Worm (Caenorhabditis elegans): ENCODE data around the gene T06C12.12.

The T06C12.12 gene

DNA sequence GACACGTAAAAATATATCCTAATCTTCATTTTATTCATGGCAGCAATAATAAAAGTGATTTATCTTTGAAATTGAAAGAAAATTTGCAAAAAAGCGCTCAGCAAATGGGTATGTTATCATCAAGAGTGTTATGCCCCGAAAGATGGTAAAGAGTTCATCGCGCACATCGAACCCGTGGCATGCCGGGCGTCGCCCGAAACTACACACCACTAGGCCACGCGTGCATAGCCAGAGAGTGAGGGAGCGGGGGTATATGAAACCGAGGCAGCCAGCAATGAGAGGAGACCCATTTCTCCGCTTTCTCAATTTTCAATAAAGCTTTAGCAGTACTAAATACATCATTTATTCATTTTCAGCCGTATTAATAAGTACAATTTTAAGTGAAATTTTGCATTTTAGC is 18.1 kb upstream of the T06C12.12 start (continued):
- TF ChIP-seq nhr-28 (tag; optimal IDR thresholded peaks at IDR 0.05) (no peak), nhr-12 (tag; optimal IDR thresholded peaks at IDR 0.05) (peak; percentile 12), blmp-1 (tag; optimal IDR thresholded peaks at IDR 0.05) (no peak), C04F5.9 (tag; optimal IDR thresholded peaks at IDR 0.05) (no peak), nhr-71 (tag; optimal IDR thresholded peaks at IDR 0.05) (peak; percentile 76), nhr-11 (tag; optimal IDR thresholded peaks at IDR 0.05) (no peak), zag-1 (tag; optimal IDR thresholded peaks at IDR 0.05) (no peak), tbx-2 (tag; optimal IDR thresholded peaks at IDR 0.05) (peak; percentile 56), fkh-8 (tag; optimal IDR thresholded peaks at IDR 0.05) (peak; percentile 86), nhr-47 (tag; optimal IDR thresholded peaks at IDR 0.05) (peak; percentile 81), aha-1 (tag; optimal IDR thresholded peaks at IDR 0.05) (no peak), hpl-2 (GFP tag; optimal IDR thresholded peaks at IDR 0.05) (peak; percentile 13), efl-3 (GFP tag; optimal IDR thresholded peaks at IDR 0.05) (no peak), dpl-1 (GFP tag; optimal IDR thresholded peaks at IDR 0.05) (peak; percentile 38 to 64 (median 51)), lin-39 (tag; optimal IDR thresholded peaks at IDR 0.05) (no peak), nhr-84 (tag; optimal IDR thresholded peaks at IDR 0.05) (no peak), hlh-17 (GFP tag; optimal IDR thresholded peaks at IDR 0.05; ENCODE audit: borderline replicate concordance) (no peak), nhr-20 (tag; optimal IDR thresholded peaks at IDR 0.05) (peak; percentile 75), isw-1 (GFP tag; IDR thresholded peaks at IDR 0.05) (peak; percentile 38), mef-2 (tag; optimal IDR thresholded peaks at IDR 0.05) (no peak), vab-15 (tag; optimal IDR thresholded peaks at IDR 0.05) (no peak), mdl-1 (tag; optimal IDR thresholded peaks at IDR 0.05) (peak in 1 of 2 experiments; percentile 76), C34B4.2 (tag; optimal IDR thresholded peaks at IDR 0.05) (no peak), unc-62 (GFP tag; optimal IDR thresholded peaks at IDR 0.05) (no peak), mab-9 (GFP tag; IDR thresholded peaks at IDR 0.05) (peak; percentile 42; the same call in 1 of the 2 replicates), lin-15B (tag; optimal IDR thresholded peaks at IDR 0.05) (no peak), pqm-1 (tag; optimal IDR thresholded peaks at IDR 0.05) (no peak), nhr-237 (tag; optimal IDR thresholded peaks at IDR 0.05) (no peak), sptf-1 (tag; optimal IDR thresholded peaks at IDR 0.05) (no peak), fkh-10 (GFP tag; optimal IDR thresholded peaks at IDR 0.05) (peak; percentile 34), ces-1 (GFP tag; optimal IDR thresholded peaks at IDR 0.05) (no peak), C16A3.4 (tag; optimal IDR thresholded peaks at IDR 0.05) (peak; percentile 78), nhr-90 (tag; optimal IDR thresholded peaks at IDR 0.05; ENCODE audit: poor library complexity) (peak; percentile 76), ceh-88 (GFP tag; IDR thresholded peaks at IDR 0.05) (0 out of 2 replicates have a peak, but pooled peaks have one; percentile 11), pag-3 (tag; optimal IDR thresholded peaks at IDR 0.05; ENCODE audit: borderline replicate concordance, insufficient read depth) (no peak), nhr-19 (GFP tag; conservative IDR thresholded peaks at IDR 0.05) (peak; percentile 66), hlh-4 (tag; optimal IDR thresholded peaks at IDR 0.05) (no peak), nhr-85 (tag) (peak; percentile 79), alr-1 (tag; optimal IDR thresholded peaks at IDR 0.05; ENCODE audit: borderline replicate concordance) (no peak), mep-1 (tag; optimal IDR thresholded peaks at IDR 0.05) (peak; percentile 61), unc-30 (tag; optimal IDR thresholded peaks at IDR 0.05) (no peak), tlp-1 (tag; optimal IDR thresholded peaks at IDR 0.05) (no peak), snu-23 (GFP tag; optimal IDR thresholded peaks at IDR 0.05) (peak; percentile 81), unc-130 (tag; optimal IDR thresholded peaks at IDR 0.05) (peak; percentile 35), efl-1 (optimal IDR thresholded peaks at IDR 0.05) (peak; percentile 52 to 66), efl-1 (GFP tag; optimal IDR thresholded peaks at IDR 0.05 in 1 of 2) (peak; percentile 51 to 96)

All from whole organism, L1 larva.